Worm (Caenorhabditis elegans): ENCODE data around the gene C37E2.10.

Gene C37E2.10

ce11 chrX:14169569-14170031 lies 9.2 kb upstream of the C37E2.10 start, which contains the start of gene sym-4 (continued):
- TF ChIP-seq T26A8.4 (GFP tag; IDR thresholded peaks at IDR 0.05) (peak; percentile 88), cey-2 (tag; optimal IDR thresholded peaks at IDR 0.05; ENCODE audit: borderline replicate concordance, insufficient read depth) (no peak), nhr-11 (tag; optimal IDR thresholded peaks at IDR 0.05) (peak; percentile 96), ctbp-1 (GFP tag; IDR thresholded peaks at IDR 0.05) (peak; percentile 83), R02D3.7 (tag; optimal IDR thresholded peaks at IDR 0.05) (no peak), egl-43 (GFP tag; IDR thresholded peaks at IDR 0.05) (peak; percentile 71), mep-1 (tag; optimal IDR thresholded peaks at IDR 0.05) (peak; percentile 98), lsy-2 (tag; optimal IDR thresholded peaks at IDR 0.05) (peak; percentile 76 to 91), madf-9 (GFP tag; conservative IDR thresholded peaks at IDR 0.05) (peak; percentile 78; the same call in 1 of the 2 replicates), mes-2 (tag; optimal IDR thresholded peaks at IDR 0.05; ENCODE audit: poor library complexity, severe bottlenecking) (peak; percentile 82), Y5F2A.4 (GFP tag; optimal IDR thresholded peaks at IDR 0.05) (no peak), ZK337.2 (GFP tag; IDR thresholded peaks at IDR 0.05) (no peak), F10B5.3 (tag; optimal IDR thresholded peaks at IDR 0.05) (no peak), nhr-77 (tag; optimal IDR thresholded peaks at IDR 0.05) (peak; percentile 97), lin-29 (GFP tag; IDR thresholded peaks at IDR 0.05) (no peak), lin-13 (GFP tag; optimal IDR thresholded peaks at IDR 0.05) (peak; percentile 95), daf-19 (GFP tag; conservative IDR thresholded peaks at IDR 0.05) (0 out of 2 replicates have a peak, but pooled peaks have one; percentile 47), daf-16 (GFP tag; optimal IDR thresholded peaks at IDR 0.05) (peak in 1 of 2 experiments; percentile 32), daf-16 (tag; optimal IDR thresholded peaks at IDR 0.05) (peak; percentile 89)

- TF ChIP-seq ZK337.2 (GFP tag; IDR thresholded peaks at IDR 0.05) = no peak
- TF ChIP-seq aha-1 (tag) = peak; percentile 69
- TF ChIP-seq nhr-102 (tag; optimal IDR thresholded peaks at IDR 0.05) = peak; percentile 6
- TF ChIP-seq hlh-30 (tag; optimal IDR thresholded peaks at IDR 0.05; ENCODE audit: insufficient read depth) = peak; percentile 73
- TF ChIP-seq arid-1 (GFP tag; conservative IDR thresholded peaks at IDR 0.05) = no peak
- peak; percentile 53; the same call in 1 of the 2 replicates for TF ChIP-seq ctbp-1 (GFP tag; IDR thresholded peaks at IDR 0.05)
- no peak for TF ChIP-seq hif-1 (tag; optimal IDR thresholded peaks at IDR 0.05)
- no peak for TF ChIP-seq F10B5.3 (tag; optimal IDR thresholded peaks at IDR 0.05)
- no peak for TF ChIP-seq cey-2 (tag; optimal IDR thresholded peaks at IDR 0.05; ENCODE audit: borderline replicate concordance, insufficient read depth)
- peak; percentile 49 for TF ChIP-seq lin-13 (GFP tag; optimal IDR thresholded peaks at IDR 0.05)
- no peak for TF ChIP-seq mdt-29 (GFP tag; IDR thresholded peaks at IDR 0.05)
- no peak for TF ChIP-seq mes-2 (tag; optimal IDR thresholded peaks at IDR 0.05; ENCODE audit: poor library complexity, severe bottlenecking)
- no peak for TF ChIP-seq dmd-6 (GFP tag; IDR thresholded peaks at IDR 0.05)
- TF ChIP-seq nhr-11 (tag; optimal IDR thresholded peaks at IDR 0.05) = peak; percentile 62
- no peak for TF ChIP-seq zip-11 (GFP tag; IDR thresholded peaks at IDR 0.05)
- TF ChIP-seq ztf-7 (tag; optimal IDR thresholded peaks at IDR 0.05) = no peak
- TF ChIP-seq ceh-82 (tag; optimal IDR thresholded peaks at IDR 0.05) = no peak
- no peak for TF ChIP-seq egl-27 (tag; optimal IDR thresholded peaks at IDR 0.05)
- peak; percentile 47 for TF ChIP-seq F37D6.2 (tag; optimal IDR thresholded peaks at IDR 0.05)
- TF ChIP-seq unc-62 (GFP tag; optimal IDR thresholded peaks at IDR 0.05 in 1 of 2) = peak in 1 of 2 experiments; percentile 85
- no peak for TF ChIP-seq unc-62 (tag; optimal IDR thresholded peaks at IDR 0.05)
- TF ChIP-seq dmd-8 (GFP tag; IDR thresholded peaks at IDR 0.05) = no peak
- no peak for TF ChIP-seq nhr-41 (GFP tag; IDR thresholded peaks at IDR 0.05)
- TF ChIP-seq lin-38 (GFP tag; IDR thresholded peaks at IDR 0.05) = no peak
- no peak for TF ChIP-seq ceh-44 (GFP tag; IDR thresholded peaks at IDR 0.05)
- TF ChIP-seq dpl-1 (GFP tag; optimal IDR thresholded peaks at IDR 0.05) = peak; percentile 68
- TF ChIP-seq Y48G9A.11 (GFP tag; IDR thresholded peaks at IDR 0.05) = no peak
- TF ChIP-seq gei-8 (GFP tag; optimal IDR thresholded peaks at IDR 0.05) = no peak
- no peak for TF ChIP-seq aly-2 (tag; optimal IDR thresholded peaks at IDR 0.05)
- no peak for TF ChIP-seq nhr-77 (tag; optimal IDR thresholded peaks at IDR 0.05)
- TF ChIP-seq F26F4.8 (GFP tag; conservative IDR thresholded peaks at IDR 0.05) = no peak
- TF ChIP-seq hlh-11 (tag; optimal IDR thresholded peaks at IDR 0.05) = peak; percentile 84
- no peak for TF ChIP-seq ces-1 (GFP tag; optimal IDR thresholded peaks at IDR 0.05)
- TF ChIP-seq nhr-28 (tag; optimal IDR thresholded peaks at IDR 0.05) = peak; percentile 26
- no peak for TF ChIP-seq snpc-1.2 (GFP tag; IDR thresholded peaks at IDR 0.05)
- TF ChIP-seq jun-1 (tag; optimal IDR thresholded peaks at IDR 0.05) = peak; percentile 9
- TF ChIP-seq attf-4 (tag; optimal IDR thresholded peaks at IDR 0.05) = no peak
- TF ChIP-seq ceh-32 (tag; optimal IDR thresholded peaks at IDR 0.05; ENCODE audit: poor library complexity) = no peak
These were observed 4.9 kb upstream of the C37E2.10 start, which contains the start of gene idhb-1 for ce11 chrX:14173850-14174249. idhb-1 (minus strand) TSS chrX:14174063.

Measured in whole organism, L4 larva.